Fruit fly (Drosophila melanogaster) whole organism, embryonic: ENCODE results near the gene CG4953.

Experiments
- BEAF-32 ChIP-seq: fragments of 200-800 bp; sonication (Bioruptor generic); optimal IDR thresholded peaks from 3 replicates; lab custom pipeline; 2017; ENCODE audit warnings: missing biosample characterization, missing genetic modification characterization, mild to moderate bottlenecking, moderate library complexity, missing genetic modification reagents
- CG11093 ChIP-seq: fragments of 200-800 bp; sonication (Bioruptor generic); IDR thresholded peaks from 3 replicates; pipeline ENCODE4 v1.3.6; 2022; ENCODE audit warnings: missing biosample characterization, missing genetic modification characterization
- CG12104 ChIP-seq: fragments of 200-800 bp; sonication (Bioruptor generic); optimal IDR thresholded peaks from 3 replicates; lab custom pipeline; 2016; ENCODE audit warnings: missing biosample characterization, missing genetic modification characterization
- CG12155 ChIP-seq: fragments of 200-800 bp; sonication (Bioruptor generic); optimal IDR thresholded peaks from 3 replicates; lab custom pipeline; 2016; ENCODE audit warnings: missing biosample characterization, missing genetic modification characterization
- CG14014 ChIP-seq: fragments of 200-800 bp; sonication (Bioruptor generic); IDR thresholded peaks from 2 replicates; pipeline ENCODE4 v1.3.6; 2022; ENCODE audit warnings: missing biosample characterization, missing genetic modification characterization
- CG14860 ChIP-seq: fragments of 200-800 bp; sonication (Bioruptor generic); IDR thresholded peaks from 3 replicates; pipeline ENCODE4 v1.3.6; 2022; ENCODE audit warnings: missing biosample characterization, missing genetic modification characterization; ENCODE audit not compliant: partially characterized antibody
- CG15073 ChIP-seq: fragments of 200-800 bp; sonication (Bioruptor generic); optimal IDR thresholded peaks from 2 replicates; lab custom pipeline; 2016; ENCODE audit warnings: missing biosample characterization, missing genetic modification characterization
- CG17359 ChIP-seq: fragments of 200-800 bp; sonication (Bioruptor generic); optimal IDR thresholded peaks from 3 replicates; lab custom pipeline; 2018; ENCODE audit warnings: missing biosample characterization, mild to moderate bottlenecking, missing genetic modification characterization, moderate library complexity
- CG2875 ChIP-seq: fragments of 200-800 bp; sonication (Bioruptor generic); optimal IDR thresholded peaks from 2 replicates; lab custom pipeline; 2017; ENCODE audit warnings: missing biosample characterization, mild to moderate bottlenecking, missing genetic modification characterization, missing genetic modification reagents
- CG3847 ChIP-seq: fragments of 200-800 bp; sonication (Bioruptor generic); IDR thresholded peaks from 2 replicates; pipeline ENCODE4 v1.3.6; 2022; ENCODE audit warnings: missing biosample characterization, missing genetic modification characterization
- CG4360 ChIP-seq: fragments of 200-800 bp; sonication (Bioruptor generic); IDR thresholded peaks from 2 replicates; pipeline ENCODE4 v1.3.6; 2022; ENCODE audit warnings: missing biosample characterization, missing genetic modification characterization
- CG4424 ChIP-seq: fragments of 200-800 bp; sonication (Bioruptor generic); optimal IDR thresholded peaks from 3 replicates; lab custom pipeline; 2016; ENCODE audit warnings: missing biosample characterization, missing genetic modification characterization
- CG6689 ChIP-seq: fragments of 200-800 bp; sonication (Bioruptor generic); IDR thresholded peaks from 2 replicates; pipeline ENCODE4 v1.3.6; 2022; ENCODE audit warnings: missing biosample characterization, missing genetic modification characterization
- CG8765 ChIP-seq: fragments of 200-800 bp; sonication (Bioruptor generic); IDR thresholded peaks from 2 replicates; pipeline ENCODE4 v1.3.6; 2022; ENCODE audit warnings: missing biosample characterization, missing genetic modification characterization
- CG9876 ChIP-seq: fragments of 200-800 bp; sonication (Bioruptor generic); optimal IDR thresholded peaks from 2 replicates; lab custom pipeline; 2016; ENCODE audit warnings: missing biosample characterization, missing genetic modification characterization
- Drgx ChIP-seq: fragments of 200-800 bp; sonication (Bioruptor generic); IDR thresholded peaks from 2 replicates; pipeline ENCODE4 v1.3.6; 2022; ENCODE audit warnings: missing biosample characterization, missing genetic modification characterization
- E2f1 ChIP-seq: fragments of 200-800 bp; sonication (Bioruptor generic); IDR thresholded peaks from 2 replicates; pipeline ENCODE4 v1.3.6; 2022; ENCODE audit warnings: missing biosample characterization, missing genetic modification characterization
- Hr39 ChIP-seq: fragments of >200 bp; optimal IDR thresholded peaks from 2 replicates; lab custom pipeline; 2017
- Jarid2 ChIP-seq: fragments of 200-800 bp; sonication (Bioruptor generic); optimal IDR thresholded peaks from 3 replicates; lab custom pipeline; 2017; ENCODE audit warnings: mild to moderate bottlenecking, missing biosample characterization, missing genetic modification reagents, missing genetic modification characterization
- Med ChIP-seq: fragments of 200-800 bp; sonication (Bioruptor generic); peaks from one replicate; lab custom pipeline; 2016; ENCODE audit warnings: missing biosample characterization, missing genetic modification characterization, mild to moderate bottlenecking, inconsistent platforms, moderate library complexity
- Mes4 ChIP-seq: fragments of 200-800 bp; sonication (Bioruptor generic); optimal IDR thresholded peaks from 2 replicates; lab custom pipeline; 2016; ENCODE audit warnings: missing biosample characterization, missing genetic modification characterization
- NFAT ChIP-seq: fragments of 200-800 bp; sonication (Bioruptor generic); IDR thresholded peaks from 2 replicates; pipeline ENCODE4 v1.3.6; 2022; ENCODE audit warnings: missing biosample characterization, missing genetic modification characterization
- NK7.1 ChIP-seq: fragments of 200-800 bp; sonication (Bioruptor generic); optimal IDR thresholded peaks from 3 replicates; lab custom pipeline; 2016; ENCODE audit warnings: missing biosample characterization, missing genetic modification characterization
- Pdp1 ChIP-seq, 2 experiments: fragments of 200-800 bp; sonication (Bioruptor generic); optimal IDR thresholded peaks; 3 replicates each; lab custom pipeline; 2016; ENCODE audit warnings: missing biosample characterization in 2 of 2, missing genetic modification characterization in 2 of 2, mild to moderate bottlenecking in 1 of 2, moderate library complexity in 1 of 2
- Xbp1 ChIP-seq: fragments of 200-800 bp; sonication (Bioruptor generic); optimal IDR thresholded peaks from 3 replicates; lab custom pipeline; 2016; ENCODE audit warnings: missing biosample characterization, mild to moderate bottlenecking, missing genetic modification characterization
- YL-1 ChIP-seq: fragments of 200-800 bp; sonication (Bioruptor generic); optimal IDR thresholded peaks from 3 replicates; lab custom pipeline; 2017; ENCODE audit warnings: missing biosample characterization, mild to moderate bottlenecking, missing genetic modification characterization
- ase ChIP-seq: fragments of 200-800 bp; sonication (Bioruptor generic); IDR thresholded peaks from 3 replicates; pipeline ENCODE4 v1.3.6; 2022; ENCODE audit warnings: missing biosample characterization, missing genetic modification characterization
- bcd ChIP-seq: fragments of 200-800 bp; sonication (Bioruptor generic); optimal IDR thresholded peaks from 2 replicates; lab custom pipeline; 2017; ENCODE audit warnings: missing biosample characterization, mild to moderate bottlenecking, missing genetic modification characterization
- crc ChIP-seq: fragments of 200-800 bp; sonication (Bioruptor generic); optimal IDR thresholded peaks from 2 replicates; lab custom pipeline; 2016; ENCODE audit warnings: missing biosample characterization, missing genetic modification characterization
- disco-r ChIP-seq: fragments of 200-800 bp; sonication (Bioruptor generic); optimal IDR thresholded peaks from 2 replicates; lab custom pipeline; 2016; ENCODE audit warnings: missing biosample characterization, missing genetic modification characterization
- hb ChIP-seq: fragments of 200-800 bp; sonication (Bioruptor generic); IDR thresholded peaks from 3 replicates; pipeline ENCODE4 v1.3.6; 2022; ENCODE audit warnings: missing biosample characterization, missing genetic modification characterization; ENCODE audit not compliant: partially characterized antibody
- kay ChIP-seq: fragments of 200-800 bp; sonication (Bioruptor generic); optimal IDR thresholded peaks from 2 replicates; lab custom pipeline; 2016; ENCODE audit warnings: missing biosample characterization, missing genetic modification characterization
- lov ChIP-seq, 2 experiments: fragments of 200-800 bp in 1 of 2; fragments of >200 bp in 1 of 2; sonication (Bioruptor generic) in 1 of 2; IDR thresholded peaks in 1 of 2; optimal IDR thresholded peaks in 1 of 2; 2 replicates in 1 of 2; 3 replicates in 1 of 2; pipeline versions ENCODE4 v1.3.6 to Lab custom; 2017 to 2022; ENCODE audit warnings: missing biosample characterization in 1 of 2, missing genetic modification characterization in 1 of 2
- nerfin-1 ChIP-seq: fragments of 200-800 bp; sonication (Bioruptor generic); optimal IDR thresholded peaks from 3 replicates; lab custom pipeline; 2019; ENCODE audit warnings: missing biosample characterization, mild to moderate bottlenecking, missing genetic modification characterization, moderate library complexity
- otp ChIP-seq: fragments of 200-800 bp; sonication (Bioruptor generic); IDR thresholded peaks from 3 replicates; pipeline ENCODE4, ENCODE4 v1.3.6; 2022; ENCODE audit warnings: missing biosample characterization, missing genetic modification characterization
- pb ChIP-seq: fragments of 200-800 bp; sonication (Bioruptor generic); optimal IDR thresholded peaks from 3 replicates; lab custom pipeline; 2016; ENCODE audit warnings: missing biosample characterization, missing genetic modification characterization
- peb ChIP-seq: fragments of 200-800 bp; sonication (Bioruptor generic); IDR thresholded peaks from 2 replicates; pipeline ENCODE4 v1.3.6; 2022; ENCODE audit warnings: missing biosample characterization, missing genetic modification characterization
- pita ChIP-seq: fragments of 200-800 bp; sonication (Bioruptor generic); optimal IDR thresholded peaks from 2 replicates; lab custom pipeline; 2017; ENCODE audit warnings: missing biosample characterization, mild to moderate bottlenecking, missing genetic modification characterization
- rib ChIP-seq: fragments of 200-800 bp; sonication (Bioruptor generic); IDR thresholded peaks from 2 replicates; pipeline ENCODE4 v1.3.6; 2022; ENCODE audit warnings: missing biosample characterization, missing genetic modification characterization
- schlank ChIP-seq: fragments of 200-800 bp; sonication (Bioruptor generic); optimal IDR thresholded peaks from 2 replicates; lab custom pipeline; 2018; ENCODE audit warnings: missing biosample characterization, mild to moderate bottlenecking, missing genetic modification characterization
- slp2 ChIP-seq: fragments of 200-800 bp; sonication (Bioruptor generic); optimal IDR thresholded peaks from 2 replicates; lab custom pipeline; 2016; ENCODE audit warnings: missing biosample characterization, missing genetic modification characterization
- ssp ChIP-seq: fragments of 200-800 bp; sonication (Bioruptor generic); IDR thresholded peaks from 2 replicates; pipeline ENCODE4 v1.3.6; 2022; ENCODE audit warnings: missing biosample characterization, missing genetic modification characterization
- tna ChIP-seq: fragments of 200-800 bp; sonication (Bioruptor generic); IDR thresholded peaks from 2 replicates; pipeline ENCODE4 v1.3.6; 2022; ENCODE audit warnings: missing biosample characterization, missing genetic modification characterization; ENCODE audit not compliant: partially characterized antibody
- trem ChIP-seq: fragments of 200-800 bp; optimal IDR thresholded peaks from 3 replicates; lab custom pipeline; 2019; ENCODE audit warnings: missing biosample characterization, mild to moderate bottlenecking, missing genetic modification characterization, moderate library complexity
- tup ChIP-seq: fragments of 200-800 bp; sonication (Bioruptor generic); optimal IDR thresholded peaks from 2 replicates; lab custom pipeline; 2016; ENCODE audit warnings: missing biosample characterization, mild to moderate bottlenecking, missing genetic modification characterization, moderate library complexity
- usp ChIP-seq: fragments of >200 bp; optimal IDR thresholded peaks from 2 replicates; lab custom pipeline; 2017; ENCODE audit warnings: missing biosample characterization, missing genetic modification characterization

The CG4953 gene

DNA sequence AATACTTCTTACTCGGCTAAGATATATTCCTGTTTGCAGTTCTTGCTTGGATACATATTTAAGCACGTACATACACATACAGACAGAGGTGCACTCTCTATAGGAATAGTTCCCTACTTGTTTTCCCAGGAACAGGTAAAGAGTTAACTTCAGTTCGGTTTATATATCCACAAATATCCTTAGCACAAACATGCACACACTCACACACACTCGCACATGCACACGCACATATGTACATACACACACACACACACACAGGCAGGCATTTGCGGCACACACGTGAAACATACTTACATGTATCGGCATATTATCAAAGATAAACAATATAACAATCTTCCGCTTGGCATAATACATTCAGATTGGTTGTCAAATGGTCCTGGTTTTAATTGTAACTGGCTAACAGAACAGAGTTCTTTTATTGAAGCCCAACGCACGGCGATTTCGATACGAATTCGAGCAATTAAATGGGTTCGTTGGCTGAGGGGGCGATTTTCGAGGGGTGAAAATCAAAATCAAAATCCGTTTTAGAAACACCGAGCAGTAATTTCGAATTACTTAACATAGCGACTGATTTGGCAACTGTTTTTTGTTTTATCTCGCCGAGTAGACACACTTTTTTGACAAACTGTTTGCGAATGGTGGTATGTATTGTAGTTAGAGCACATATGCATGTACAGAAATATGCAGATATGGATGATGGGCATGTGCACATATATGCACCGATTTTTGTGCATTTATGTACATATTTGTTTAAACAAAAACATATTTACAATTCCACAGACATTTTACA, 6.3 kb upstream of the CG4953 start (continued):
- 0 out of 2 replicates have a peak, but pooled peaks have one; percentile 27 for TF ChIP-seq Drgx
- peak; percentile 80 for TF ChIP-seq lov (optimal IDR thresholded peaks at IDR 0.05; lab: Kevin White, UChicago)
- TF ChIP-seq lov (GFP tag; IDR thresholded peaks at IDR 0.05; lab: Robert Waterston, UW) = no peak

dm6 chr2L:10260750-10261493, 5.6 kb upstream of the CG4953 start, which contains the start of gene Pten:
Gene Pten, minus strand, starts transcription at chr2L:10261049.
- TF ChIP-seq crc (GFP tag; lab: Kevin White, UChicago) = peak; percentile 46
- no peak for TF ChIP-seq pita (GFP tag; lab: Kevin White, UChicago)
- peak; percentile 87 for TF ChIP-seq CG14860
- no peak for TF ChIP-seq CG15073 (GFP tag; lab: Kevin White, UChicago)
- TF ChIP-seq NK7.1 (GFP tag; lab: Kevin White, UChicago) = peak; percentile 39
- TF ChIP-seq CG4360 = peak; percentile 51; the same call in 1 of the 2 replicates
- TF ChIP-seq CG3847 (GFP tag; lab: Robert Waterston, UW) = no peak
- no peak for TF ChIP-seq NFAT
- TF ChIP-seq disco-r (GFP tag; lab: Kevin White, UChicago) = no peak
- TF ChIP-seq Med (GFP tag; lab: Kevin White, UChicago) = peak; percentile 94
- no peak for TF ChIP-seq schlank
- peak; percentile 61; the same call in 1 of the 2 replicates for TF ChIP-seq CG14014 (GFP tag; lab: Robert Waterston, UW)
- no peak for TF ChIP-seq Hr39 (lab: Kevin White, UChicago)
- TF ChIP-seq pb = peak; percentile 31
- peak; percentile 87; the same call in 2 of the 3 replicates for TF ChIP-seq hb (GFP tag; lab: Robert Waterston, UW)
- no peak for TF ChIP-seq rib (GFP tag; lab: Robert Waterston, UW)
- TF ChIP-seq tna (GFP tag; lab: Robert Waterston, UW) = peak; percentile 88
- no peak for TF ChIP-seq E2f1
- no peak; the same call in 2 of the 3 replicates for TF ChIP-seq otp (GFP tag; lab: Robert Waterston, UW)
- peak; percentile 57 for TF ChIP-seq CG12155 (GFP tag; lab: Kevin White, UChicago)
- TF ChIP-seq Pdp1 (GFP tag; optimal IDR thresholded peaks at IDR 0.05; lab: Kevin White, UChicago) = peak; percentile 56 to 60
- no peak for TF ChIP-seq tup (GFP tag; lab: Kevin White, UChicago)
- TF ChIP-seq CG17359 (tag; lab: Kevin White, UChicago) = peak; percentile 80
- peak; percentile 75 for TF ChIP-seq CG6689 (GFP tag; lab: Robert Waterston, UW)
- peak; percentile 56 for TF ChIP-seq Xbp1 (GFP tag; lab: Kevin White, UChicago)
- no peak; the same call in 2 of the 3 replicates for TF ChIP-seq CG11093 (GFP tag; lab: Robert Waterston, UW)
- TF ChIP-seq kay (GFP tag; lab: Kevin White, UChicago) = peak; percentile 61
- peak; percentile 79 for TF ChIP-seq YL-1 (GFP tag; lab: Kevin White, UChicago)
- peak; percentile 48 for TF ChIP-seq nerfin-1 (tag; lab: Kevin White, UChicago)
- TF ChIP-seq slp2 (GFP tag; lab: Kevin White, UChicago) = peak; percentile 66
- no peak; the same call in 2 of the 3 replicates for TF ChIP-seq ase
- peak; percentile 57 for TF ChIP-seq Mes4 (GFP tag; lab: Kevin White, UChicago)
- TF ChIP-seq CG4424 = peak; percentile 82
- TF ChIP-seq CG12104 (GFP tag; lab: Kevin White, UChicago) = peak; percentile 79
- TF ChIP-seq bcd = no peak
- TF ChIP-seq usp = no peak
- peak; percentile 81 for TF ChIP-seq ssp (GFP tag; lab: Robert Waterston, UW)
- no peak for TF ChIP-seq CG8765
- TF ChIP-seq trem (tag; lab: Kevin White, UChicago) = peak; percentile 61
- TF ChIP-seq BEAF-32 (GFP tag; lab: Kevin White, UChicago) = peak; percentile 88
- TF ChIP-seq CG2875 (GFP tag; lab: Kevin White, UChicago) = no peak
- no peak for TF ChIP-seq CG9876 (GFP tag; lab: Kevin White, UChicago)
- no peak for TF ChIP-seq Jarid2 (GFP tag; lab: Kevin White, UChicago)
- no peak for TF ChIP-seq peb (GFP tag; lab: Robert Waterston, UW)
